Worm (Caenorhabditis elegans) whole organism, L2 larva: ENCODE measurements around the gene Y66A7A.9.

ENCODE experiments used
- C34F6.9 ChIP-seq: fragments of 150-350 bp; optimal IDR thresholded peaks from 2 replicates; lab custom pipeline; 2014; ENCODE audit warnings: missing biosample characterization, missing genetic modification characterization
- F13H6.1 ChIP-seq: sonication (generic microtip); optimal IDR thresholded peaks from 2 replicates; lab custom pipeline; 2016; ENCODE audit warnings: missing genetic modification characterization, missing compliant biosample characterization
- R02D3.7 ChIP-seq: fragments of 150-350 bp; optimal IDR thresholded peaks from 2 replicates; lab custom pipeline; 2014; ENCODE audit warnings: missing biosample characterization, missing genetic modification characterization
- Y55F3AM.14 ChIP-seq: fragments of 200-800 bp; sonication (Bioruptor generic); optimal IDR thresholded peaks from 2 replicates; lab custom pipeline; 2018; ENCODE audit warnings: mild to moderate bottlenecking, missing genetic modification characterization, missing compliant biosample characterization
- ZK546.5 ChIP-seq: sonication (generic microtip); optimal IDR thresholded peaks from 2 replicates; lab custom pipeline; 2017; ENCODE audit warnings: missing biosample characterization, missing genetic modification characterization
- alr-1 ChIP-seq: fragments of 150-350 bp; optimal IDR thresholded peaks from 2 replicates; lab custom pipeline; 2014; ENCODE audit warnings: missing biosample characterization, missing genetic modification characterization
- aly-2 ChIP-seq: fragments of 150-350 bp; optimal IDR thresholded peaks from 2 replicates; lab custom pipeline; 2014; ENCODE audit warnings: missing biosample characterization, missing genetic modification characterization
- ama-1 ChIP-seq: fragments of 150-350 bp; optimal IDR thresholded peaks from 2 replicates; lab custom pipeline; 2018; ENCODE audit warnings: inconsistent platforms
- blmp-1 ChIP-seq: sonication (generic microtip); optimal IDR thresholded peaks from 2 replicates; lab custom pipeline; 2017; ENCODE audit warnings: missing genetic modification characterization, mild to moderate bottlenecking, missing compliant biosample characterization, antibody characterized with exemption, moderate library complexity; ENCODE audit not compliant: insufficient read depth
- ceh-16 ChIP-seq: fragments of 150-350 bp; optimal IDR thresholded peaks from 2 replicates; lab custom pipeline; 2014; ENCODE audit warnings: missing biosample characterization, missing genetic modification characterization
- crh-2 ChIP-seq: sonication (generic microtip); optimal IDR thresholded peaks from 2 replicates; lab custom pipeline; 2017; ENCODE audit warnings: missing biosample characterization, missing genetic modification characterization
- egl-27 ChIP-seq: sonication (generic microtip); optimal IDR thresholded peaks from 3 replicates; lab custom pipeline; 2017; ENCODE audit warnings: missing biosample characterization, missing genetic modification reagents, missing genetic modification characterization
- elt-1 ChIP-seq: fragments of 150-350 bp; optimal IDR thresholded peaks from 2 replicates; lab custom pipeline; 2014; ENCODE audit warnings: missing biosample characterization, missing genetic modification characterization
- elt-3 ChIP-seq: sonication (generic microtip); optimal IDR thresholded peaks from 2 replicates; lab custom pipeline; 2017; ENCODE audit warnings: missing biosample characterization, missing genetic modification characterization
- fos-1 ChIP-seq: fragments of 150-350 bp; optimal IDR thresholded peaks from 2 replicates; lab custom pipeline; 2014; ENCODE audit warnings: missing biosample characterization, missing genetic modification characterization
- gmeb-1 ChIP-seq: fragments of 150-350 bp; optimal IDR thresholded peaks from 2 replicates; lab custom pipeline; 2014; ENCODE audit warnings: missing biosample characterization, missing genetic modification characterization
- lin-11 ChIP-seq: fragments of 150-350 bp; sonication (generic microtip); optimal IDR thresholded peaks from 2 replicates; lab custom pipeline; 2014; ENCODE audit warnings: missing biosample characterization, missing genetic modification characterization, inconsistent platforms, mixed read lengths
- lin-13 ChIP-seq: fragments of 150-350 bp; optimal IDR thresholded peaks from 2 replicates; lab custom pipeline; 2014; ENCODE audit warnings: missing biosample characterization, missing genetic modification reagents, missing genetic modification characterization
- lin-39 ChIP-seq: fragments of 150-350 bp; optimal IDR thresholded peaks from 2 replicates; lab custom pipeline; 2014; ENCODE audit warnings: missing biosample characterization, missing genetic modification reagents, missing genetic modification characterization
- lsy-2 ChIP-seq, 2 experiments: fragments of 150-350 bp in 1 of 2; sonication (generic microtip) in 1 of 2; optimal IDR thresholded peaks; 2 replicates each; lab custom pipeline; 2014 to 2017; ENCODE audit warnings: missing biosample characterization in 2 of 2, missing genetic modification characterization in 2 of 2
- mab-5 ChIP-seq: fragments of 150-350 bp; optimal IDR thresholded peaks from 2 replicates; lab custom pipeline; 2014; ENCODE audit warnings: missing biosample characterization, missing genetic modification characterization
- mbf-1 ChIP-seq: sonication (generic microtip); optimal IDR thresholded peaks from 2 replicates; lab custom pipeline; 2017; ENCODE audit warnings: missing biosample characterization, missing genetic modification characterization
- mdl-1 ChIP-seq, 2 experiments: fragments of 150-350 bp in 1 of 2; sonication (generic microtip) in 1 of 2; optimal IDR thresholded peaks; 2 replicates each; lab custom pipeline; 2017; ENCODE audit warnings: missing biosample characterization in 2 of 2, missing genetic modification characterization in 2 of 2
- nhr-11 ChIP-seq: fragments of 150-350 bp; optimal IDR thresholded peaks from 2 replicates; lab custom pipeline; 2014; ENCODE audit warnings: missing biosample characterization, missing genetic modification characterization
- nhr-12 ChIP-seq: fragments of 150-350 bp; optimal IDR thresholded peaks from 2 replicates; lab custom pipeline; 2014; ENCODE audit warnings: missing biosample characterization, missing genetic modification characterization
- nhr-129 ChIP-seq: fragments of 150-350 bp; optimal IDR thresholded peaks from 2 replicates; lab custom pipeline; 2014; ENCODE audit warnings: missing biosample characterization, missing genetic modification characterization
- nhr-21 ChIP-seq: fragments of 150-350 bp; optimal IDR thresholded peaks from 2 replicates; lab custom pipeline; 2014; ENCODE audit warnings: missing biosample characterization, missing genetic modification characterization
- nhr-23 ChIP-seq: fragments of 150-350 bp; optimal IDR thresholded peaks from 2 replicates; lab custom pipeline; 2014; ENCODE audit warnings: missing biosample characterization, missing genetic modification reagents, missing genetic modification characterization
- nhr-237 ChIP-seq: fragments of 150-350 bp; optimal IDR thresholded peaks from 2 replicates; lab custom pipeline; 2014; ENCODE audit warnings: missing biosample characterization, missing genetic modification characterization
- nhr-25 ChIP-seq: fragments of 150-350 bp; sonication (generic microtip); optimal IDR thresholded peaks from 3 replicates; lab custom pipeline; 2014; ENCODE audit warnings: missing biosample characterization, missing genetic modification characterization
- nhr-6 ChIP-seq: fragments of 150-350 bp; optimal IDR thresholded peaks from 2 replicates; lab custom pipeline; 2014; ENCODE audit warnings: missing biosample characterization, missing genetic modification characterization
- nhr-77 ChIP-seq: fragments of 150-350 bp; optimal IDR thresholded peaks from 2 replicates; lab custom pipeline; 2014; ENCODE audit warnings: missing biosample characterization, missing genetic modification characterization
- peb-1 ChIP-seq: fragments of 150-350 bp; optimal IDR thresholded peaks from 2 replicates; lab custom pipeline; 2014; ENCODE audit warnings: missing biosample characterization, missing genetic modification characterization
- skn-1 ChIP-seq: sonication (generic microtip); optimal IDR thresholded peaks from 2 replicates; lab custom pipeline; 2017; ENCODE audit warnings: missing biosample characterization, missing genetic modification characterization
- sma-3 ChIP-seq: sonication (generic microtip); optimal IDR thresholded peaks from 2 replicates; lab custom pipeline; 2016; ENCODE audit warnings: missing genetic modification reagents, missing genetic modification characterization, missing compliant biosample characterization
- sma-9 ChIP-seq, 2 experiments: fragments of 150-350 bp in 1 of 2; sonication (generic microtip) in 1 of 2; optimal IDR thresholded peaks; 2 replicates each; lab custom pipeline; 2014 to 2016; ENCODE audit warnings: missing genetic modification characterization in 2 of 2, mild to moderate bottlenecking in 1 of 2, missing biosample characterization in 1 of 2, missing compliant biosample characterization in 1 of 2, missing genetic modification reagents in 1 of 2, moderate library complexity in 1 of 2
- snpc-4 ChIP-seq: fragments of 150-350 bp; optimal IDR thresholded peaks from 2 replicates; lab custom pipeline; 2014; ENCODE audit warnings: missing biosample characterization, missing genetic modification characterization
- unc-39 ChIP-seq: fragments of 150-350 bp; optimal IDR thresholded peaks from 2 replicates; lab custom pipeline; 2014; ENCODE audit warnings: missing biosample characterization, missing genetic modification characterization
- unc-55 ChIP-seq: fragments of 150-350 bp; sonication (generic microtip); optimal IDR thresholded peaks from 3 replicates; lab custom pipeline; 2014; ENCODE audit warnings: missing biosample characterization, missing genetic modification reagents, missing genetic modification characterization
- unc-62 ChIP-seq: fragments of 150-350 bp; optimal IDR thresholded peaks from 2 replicates; lab custom pipeline; 2014; ENCODE audit warnings: missing biosample characterization, missing genetic modification reagents, missing genetic modification characterization
- ztf-1 ChIP-seq: fragments of 200-800 bp; sonication (Bioruptor generic); conservative IDR thresholded peaks from 2 replicates; pipeline ENCODE4 v1.3.6; 2022; ENCODE audit warnings: missing genetic modification characterization, missing compliant biosample characterization
- ztf-11 ChIP-seq: sonication (generic microtip); optimal IDR thresholded peaks from 2 replicates; lab custom pipeline; 2017; ENCODE audit warnings: missing biosample characterization, missing genetic modification characterization
- ztf-4 ChIP-seq: fragments of 150-350 bp; optimal IDR thresholded peaks from 2 replicates; lab custom pipeline; 2014; ENCODE audit warnings: missing biosample characterization, missing genetic modification characterization

Gene Y66A7A.9

DNA sequence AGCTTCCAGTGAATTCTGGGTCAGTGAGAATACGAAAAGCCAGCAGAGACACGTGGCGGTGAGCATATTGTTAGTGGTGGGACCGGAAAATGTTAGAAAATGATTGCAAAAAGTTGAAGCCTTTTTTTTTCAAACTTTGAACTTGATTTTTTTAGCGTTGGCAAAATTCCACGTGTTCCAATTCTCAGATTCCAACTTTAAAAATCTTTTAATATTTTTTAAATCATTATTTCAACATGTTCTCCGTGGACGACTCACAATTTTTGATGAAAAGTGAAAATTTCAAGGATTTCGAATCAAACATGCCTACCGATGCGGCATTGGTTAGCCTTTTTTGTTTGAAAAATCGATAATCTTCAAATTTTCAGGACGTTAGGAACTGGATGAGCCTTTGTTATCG lies at the start of gene Y66A7A.9, which contains the start of gene Y66A7A.4:
Gene Y66A7A.9 (minus strand): TSS at position 101 of the 400 bp plus-strand sequence.
Gene Y66A7A.4 (plus strand): TSS at position 237 of the 400 bp plus-strand sequence.
- TF ChIP-seq crh-2 (tag; lab: Kevin White, UChicago), result no peak
- TF ChIP-seq, all 48 proteins: peak for 0

DNA sequence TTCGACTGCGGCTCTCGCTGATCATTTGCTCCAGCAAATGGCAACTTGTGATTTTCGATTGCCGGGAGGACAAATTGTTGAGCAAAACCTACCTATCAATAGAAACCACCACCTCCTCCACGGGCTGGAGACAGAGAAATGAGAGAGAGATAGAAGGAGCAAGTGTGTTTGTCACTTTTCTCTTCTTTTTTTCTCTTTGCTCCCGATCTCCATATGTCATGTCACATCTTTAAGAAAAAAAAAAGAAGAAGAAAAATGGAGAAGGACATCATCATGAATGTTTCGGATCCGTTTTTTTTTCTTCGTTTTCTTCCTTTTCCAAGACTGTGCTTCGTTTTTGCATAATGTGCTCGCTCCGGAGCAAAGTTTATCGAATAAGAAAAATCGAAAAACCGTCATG lies 48.5 kb upstream of the Y66A7A.9 start:
- peak; percentile 9 for TF ChIP-seq sma-9 (GFP tag; optimal IDR thresholded peaks at IDR 0.05; lab: Kevin White, UChicago)
- no peak for TF ChIP-seq sma-9 (tag; optimal IDR thresholded peaks at IDR 0.05; lab: Kevin White, UChicago)
- peak; percentile 73 for TF ChIP-seq nhr-129 (tag; lab: Kevin White, UChicago)
- no peak for TF ChIP-seq ztf-1 (GFP tag; lab: Robert Waterston, UW)
- TF ChIP-seq C34F6.9 (tag; lab: Kevin White, UChicago), result peak; percentile 32
- TF ChIP-seq lin-11, result no peak
- peak in 1 of 2 experiments; percentile 19 for TF ChIP-seq lsy-2 (tag; optimal IDR thresholded peaks at IDR 0.05; lab: Kevin White, UChicago)
- no peak for TF ChIP-seq unc-62 (GFP tag; lab: Kevin White, UChicago)

DNA sequence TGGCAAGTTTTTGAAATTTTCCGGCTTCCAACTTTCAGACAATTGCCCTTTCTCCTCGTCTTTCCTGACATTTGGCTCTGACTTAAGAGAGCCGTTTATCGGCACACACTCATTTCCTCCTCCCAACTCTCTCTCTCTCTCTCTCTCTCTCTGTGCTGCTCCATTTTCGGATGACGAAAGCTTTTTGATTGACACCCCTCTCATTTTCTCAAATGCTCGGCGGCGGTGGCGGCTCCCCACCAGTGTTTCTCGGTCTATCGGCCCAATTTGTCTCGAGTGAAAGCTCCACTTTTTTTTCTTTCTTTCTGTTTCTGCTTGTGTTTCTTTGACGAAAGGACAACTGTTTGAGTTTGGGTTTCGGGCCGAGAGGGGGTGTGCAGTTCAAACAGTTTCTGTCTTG lies 47.5 kb upstream of the Y66A7A.9 start:
- TF ChIP-seq unc-55 (no peak), ama-1 (lab: Kevin White, UChicago) (no peak), unc-62 (GFP tag; lab: Kevin White, UChicago) (no peak), mbf-1 (tag; lab: Kevin White, UChicago) (no peak), nhr-77 (tag; lab: Kevin White, UChicago) (no peak), egl-27 (tag; lab: Kevin White, UChicago) (no peak), nhr-23 (tag; lab: Kevin White, UChicago) (no peak), F13H6.1 (no peak), aly-2 (tag; lab: Kevin White, UChicago) (no peak), skn-1 (no peak), elt-3 (no peak), sma-9 (GFP tag; optimal IDR thresholded peaks at IDR 0.05; lab: Kevin White, UChicago) (no peak), sma-9 (tag; optimal IDR thresholded peaks at IDR 0.05; lab: Kevin White, UChicago) (no peak), lin-13 (no peak), ztf-4 (no peak), nhr-237 (no peak), snpc-4 (tag; lab: Kevin White, UChicago) (no peak), lin-39 (no peak)

DNA sequence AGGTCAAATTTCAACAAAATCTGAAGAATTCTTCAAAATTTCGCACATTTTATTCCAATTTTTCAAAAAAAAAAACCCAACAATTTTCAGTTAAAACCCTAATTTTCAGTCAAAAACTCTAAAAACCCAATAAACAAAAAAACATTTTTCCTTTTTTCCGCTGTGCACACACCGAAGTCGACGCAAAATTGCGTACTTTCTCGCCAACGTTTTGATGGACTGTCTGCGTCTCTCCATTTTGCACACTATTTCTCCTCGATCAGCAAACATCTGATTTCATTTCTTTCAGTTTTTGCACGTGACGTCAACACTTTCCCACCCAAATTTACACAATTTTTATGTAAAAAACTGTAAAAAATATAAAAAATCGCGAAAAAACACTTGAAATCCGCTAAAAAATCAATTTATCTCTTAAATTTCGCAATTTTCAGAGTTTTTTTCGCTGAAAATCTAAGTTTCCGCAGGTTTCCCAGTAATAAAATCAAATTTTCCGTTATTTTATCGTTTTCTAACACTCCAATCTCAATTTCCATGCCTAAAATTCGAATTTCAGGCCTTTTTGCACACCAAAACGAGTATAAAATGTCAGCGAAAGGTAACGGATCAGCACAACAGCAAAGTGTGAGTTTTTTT lies 45.0 kb upstream of the Y66A7A.9 start, which contains the start of gene crh-1:
Gene crh-1 (plus strand): TSS at position 583 of the 633 bp plus-strand sequence.
- TF ChIP-seq gmeb-1 (tag; lab: Kevin White, UChicago) (peak; percentile 86), skn-1 (no peak), nhr-21 (peak; percentile 46), R02D3.7 (tag; lab: Kevin White, UChicago) (no peak), unc-55 (peak; percentile 75), sma-9 (GFP tag; optimal IDR thresholded peaks at IDR 0.05; lab: Kevin White, UChicago) (peak; percentile 84), sma-9 (tag; optimal IDR thresholded peaks at IDR 0.05; lab: Kevin White, UChicago) (no peak), nhr-129 (tag; lab: Kevin White, UChicago) (peak; percentile 69), ZK546.5 (no peak), C34F6.9 (tag; lab: Kevin White, UChicago) (peak; percentile 91), ztf-4 (peak; percentile 68), nhr-6 (tag; lab: Kevin White, UChicago) (peak; percentile 73), alr-1 (tag; lab: Kevin White, UChicago) (no peak), unc-62 (GFP tag; lab: Kevin White, UChicago) (no peak), egl-27 (tag; lab: Kevin White, UChicago) (peak; percentile 66), mdl-1 (tag; optimal IDR thresholded peaks at IDR 0.05; lab: Kevin White, UChicago) (peak in 1 of 2 experiments; percentile 56), mab-5 (peak; percentile 78), crh-2 (tag; lab: Kevin White, UChicago) (peak; percentile 89), aly-2 (tag; lab: Kevin White, UChicago) (no peak), lin-11 (peak; percentile 21), ceh-16 (tag; lab: Kevin White, UChicago) (no peak), elt-1 (tag; lab: Kevin White, UChicago) (no peak), lsy-2 (tag; optimal IDR thresholded peaks at IDR 0.05; lab: Kevin White, UChicago) (peak; percentile 76 to 89), ama-1 (lab: Kevin White, UChicago) (no peak), blmp-1 (tag; lab: Kevin White, UChicago) (peak; percentile 33), sma-3 (peak; percentile 60), mbf-1 (tag; lab: Kevin White, UChicago) (no peak), ztf-11 (tag; lab: Kevin White, UChicago) (no peak), ztf-1 (GFP tag; lab: Robert Waterston, UW) (no peak), elt-3 (no peak), nhr-77 (tag; lab: Kevin White, UChicago) (no peak), nhr-12 (no peak), F13H6.1 (peak; percentile 76), fos-1 (tag; lab: Kevin White, UChicago) (peak; percentile 45), nhr-237 (no peak), Y55F3AM.14 (GFP tag; lab: Kevin White, UChicago) (no peak), nhr-11 (tag; lab: Kevin White, UChicago) (no peak), nhr-25 (peak; percentile 80), lin-39 (no peak), unc-39 (tag; lab: Kevin White, UChicago) (no peak), snpc-4 (tag; lab: Kevin White, UChicago) (peak; percentile 46), peb-1 (tag; lab: Kevin White, UChicago) (no peak)
